Worm (Caenorhabditis elegans) whole organism, L1 larva: ENCODE results near the gene F41B5.12.

Source experiments
- C16A3.4 ChIP-seq: fragments of 150-350 bp; optimal IDR thresholded peaks from 2 replicates; lab custom pipeline; 2014; ENCODE audit warnings: missing biosample characterization, missing genetic modification characterization
- aly-2 ChIP-seq: fragments of 150-350 bp; optimal IDR thresholded peaks from 2 replicates; lab custom pipeline; 2014; ENCODE audit warnings: missing biosample characterization, missing genetic modification characterization
- ceh-63 ChIP-seq: fragments of 200-800 bp; sonication (Bioruptor generic); optimal IDR thresholded peaks from 2 replicates; lab custom pipeline; 2018; ENCODE audit warnings: mild to moderate bottlenecking, missing genetic modification characterization, missing compliant biosample characterization
- ceh-8 ChIP-seq: fragments of 200-800 bp; sonication (Bioruptor generic); optimal IDR thresholded peaks from 2 replicates; lab custom pipeline; 2018; ENCODE audit warnings: mild to moderate bottlenecking, missing genetic modification characterization, moderate library complexity, missing compliant biosample characterization
- ceh-90 ChIP-seq: sonication (generic microtip); optimal IDR thresholded peaks from 2 replicates; lab custom pipeline; 2016; ENCODE audit warnings: missing genetic modification characterization, missing compliant biosample characterization
- ces-1 ChIP-seq: fragments of 150-350 bp; optimal IDR thresholded peaks from 2 replicates; lab custom pipeline; 2014; ENCODE audit warnings: missing biosample characterization, missing genetic modification reagents, missing genetic modification characterization
- dsc-1 ChIP-seq: sonication (generic microtip); optimal IDR thresholded peaks from 2 replicates; lab custom pipeline; 2016; ENCODE audit warnings: mild to moderate bottlenecking, missing genetic modification characterization, missing compliant biosample characterization
- efl-1 ChIP-seq, 4 experiments: fragments of 150-350 bp; optimal IDR thresholded peaks in 3 of 4; peaks in 1 of 4; 1 replicate in 1 of 4; 2 replicates in 3 of 4; lab custom pipeline; 2014; ENCODE audit warnings: missing biosample characterization in 2 of 4, missing genetic modification characterization in 2 of 4, missing genetic modification reagents in 2 of 4
- efl-3 ChIP-seq: fragments of 200-800 bp; sonication (Bioruptor generic); optimal IDR thresholded peaks from 2 replicates; lab custom pipeline; 2018; ENCODE audit warnings: mild to moderate bottlenecking, missing genetic modification characterization, missing compliant biosample characterization
- egl-27 ChIP-seq, 2 experiments: fragments of 150-350 bp in 1 of 2; sonication (generic microtip); optimal IDR thresholded peaks; 3 replicates each; lab custom pipeline; 2017 to 2018; ENCODE audit warnings: missing biosample characterization in 2 of 2, missing genetic modification characterization in 2 of 2, missing genetic modification reagents in 2 of 2
- elt-3 ChIP-seq, 6 experiments: fragments of 150-350 bp in 1 of 6; sonication (generic microtip); optimal IDR thresholded peaks; 2 replicates each; lab custom pipeline; 2017 to 2018; ENCODE audit warnings: missing biosample characterization in 6 of 6, missing genetic modification characterization in 6 of 6, inconsistent platforms in 1 of 6
- ets-5 ChIP-seq: fragments of 200-800 bp; sonication (Bioruptor generic); IDR thresholded peaks from 2 replicates; pipeline ENCODE4 v1.3.6; 2022; ENCODE audit warnings: missing genetic modification characterization, missing compliant biosample characterization
- fkh-10 ChIP-seq: sonication (generic microtip); optimal IDR thresholded peaks from 2 replicates; lab custom pipeline; 2017; ENCODE audit warnings: missing biosample characterization, missing genetic modification reagents, missing genetic modification characterization
- fkh-4 ChIP-seq: sonication (generic microtip); optimal IDR thresholded peaks from 2 replicates; lab custom pipeline; 2016; ENCODE audit warnings: missing compliant biosample characterization, missing genetic modification characterization, borderline replicate concordance
- fkh-8 ChIP-seq: sonication (generic microtip); optimal IDR thresholded peaks from 2 replicates; lab custom pipeline; 2016; ENCODE audit warnings: mild to moderate bottlenecking, missing genetic modification characterization, missing compliant biosample characterization
- fos-1 ChIP-seq: fragments of 150-350 bp; optimal IDR thresholded peaks from 2 replicates; lab custom pipeline; 2014; ENCODE audit warnings: missing biosample characterization, missing genetic modification characterization
- grh-1 ChIP-seq: fragments of 200-800 bp; sonication (Bioruptor generic); IDR thresholded peaks from 2 replicates; pipeline ENCODE4 v1.3.6; 2022; ENCODE audit warnings: missing genetic modification reagents, missing genetic modification characterization, missing compliant biosample characterization
- hpl-2 ChIP-seq: fragments of 150-350 bp; optimal IDR thresholded peaks from 2 replicates; lab custom pipeline; 2014; ENCODE audit warnings: missing biosample characterization, missing genetic modification reagents, missing genetic modification characterization
- isw-1 ChIP-seq: fragments of 200-800 bp; sonication (Bioruptor generic); IDR thresholded peaks from 2 replicates; pipeline ENCODE4 v1.3.6; 2022; ENCODE audit warnings: missing genetic modification characterization, missing compliant biosample characterization
- lin-14 ChIP-seq: fragments of 200-800 bp; sonication (Bioruptor generic); optimal IDR thresholded peaks from 2 replicates; lab custom pipeline; 2018; ENCODE audit warnings: mild to moderate bottlenecking, missing genetic modification characterization, moderate library complexity, missing compliant biosample characterization
- lin-15B ChIP-seq: fragments of 150-350 bp; sonication (generic microtip); optimal IDR thresholded peaks from 3 replicates; lab custom pipeline; 2014; ENCODE audit warnings: missing biosample characterization, missing genetic modification characterization
- lin-39 ChIP-seq: fragments of 150-350 bp; optimal IDR thresholded peaks from 2 replicates; lab custom pipeline; 2014; ENCODE audit warnings: missing biosample characterization, missing genetic modification reagents, missing genetic modification characterization
- lsy-2 ChIP-seq, 2 experiments: fragments of 150-350 bp; optimal IDR thresholded peaks; 2 replicates each; lab custom pipeline; 2014; ENCODE audit warnings: missing biosample characterization in 2 of 2, missing genetic modification characterization in 2 of 2
- nhr-12 ChIP-seq: sonication (generic microtip); optimal IDR thresholded peaks from 2 replicates; lab custom pipeline; 2017; ENCODE audit warnings: missing biosample characterization, missing genetic modification characterization
- nhr-19 ChIP-seq: fragments of 200-800 bp; sonication (Bioruptor generic); conservative IDR thresholded peaks from 2 replicates; pipeline ENCODE4 v1.3.6; 2022; ENCODE audit warnings: missing genetic modification characterization, missing compliant biosample characterization
- nhr-237 ChIP-seq: fragments of 150-350 bp; optimal IDR thresholded peaks from 2 replicates; lab custom pipeline; 2014; ENCODE audit warnings: missing biosample characterization, missing genetic modification characterization
- nhr-28 ChIP-seq: fragments of 150-350 bp; optimal IDR thresholded peaks from 2 replicates; lab custom pipeline; 2014; ENCODE audit warnings: missing biosample characterization, missing genetic modification characterization
- nhr-84 ChIP-seq: sonication (generic microtip); optimal IDR thresholded peaks from 2 replicates; lab custom pipeline; 2017; ENCODE audit warnings: missing biosample characterization, missing genetic modification characterization
- nhr-85 ChIP-seq: sonication (generic microtip); peaks from one replicate; lab custom pipeline; 2016; ENCODE audit warnings: missing genetic modification characterization, inconsistent platforms, missing compliant biosample characterization
- nhr-90 ChIP-seq: sonication (generic microtip); optimal IDR thresholded peaks from 2 replicates; lab custom pipeline; 2016; ENCODE audit warnings: mild to moderate bottlenecking, missing genetic modification characterization, missing compliant biosample characterization; ENCODE audit not compliant: poor library complexity
- pag-3 ChIP-seq: sonication (generic microtip); optimal IDR thresholded peaks from 2 replicates; lab custom pipeline; 2017; ENCODE audit warnings: missing genetic modification characterization, mild to moderate bottlenecking, missing compliant biosample characterization, antibody characterized with exemption, borderline replicate concordance; ENCODE audit not compliant: insufficient read depth
- pax-3 ChIP-seq: fragments of 200-800 bp; sonication (Bioruptor generic); optimal IDR thresholded peaks from 2 replicates; lab custom pipeline; 2018; ENCODE audit warnings: mild to moderate bottlenecking, missing genetic modification characterization, moderate library complexity, missing compliant biosample characterization
- pqm-1 ChIP-seq: sonication (generic microtip); optimal IDR thresholded peaks from 3 replicates; lab custom pipeline; 2017; ENCODE audit warnings: missing biosample characterization, missing genetic modification characterization
- skn-1 ChIP-seq: fragments of 150-350 bp; optimal IDR thresholded peaks from 2 replicates; lab custom pipeline; 2014; ENCODE audit warnings: missing biosample characterization, missing genetic modification characterization
- snpc-4 ChIP-seq: fragments of 150-350 bp; optimal IDR thresholded peaks from 2 replicates; lab custom pipeline; 2014; ENCODE audit warnings: missing biosample characterization, missing genetic modification characterization
- snu-23 ChIP-seq: sonication (generic microtip); optimal IDR thresholded peaks from 2 replicates; lab custom pipeline; 2016; ENCODE audit warnings: missing genetic modification characterization, missing compliant biosample characterization
- sox-4 ChIP-seq: sonication (generic microtip); optimal IDR thresholded peaks from 2 replicates; lab custom pipeline; 2016; ENCODE audit warnings: missing genetic modification characterization, missing compliant biosample characterization
- sup-37 ChIP-seq: fragments of 200-800 bp; sonication (Bioruptor generic); optimal IDR thresholded peaks from 2 replicates; lab custom pipeline; 2018; ENCODE audit warnings: mild to moderate bottlenecking, missing genetic modification characterization, missing compliant biosample characterization
- tbx-2 ChIP-seq: sonication (generic microtip); optimal IDR thresholded peaks from 2 replicates; lab custom pipeline; 2016; ENCODE audit warnings: missing genetic modification characterization, missing compliant biosample characterization
- tlp-1 ChIP-seq: fragments of 150-350 bp; optimal IDR thresholded peaks from 2 replicates; lab custom pipeline; 2014; ENCODE audit warnings: missing biosample characterization, missing genetic modification characterization
- unc-86 ChIP-seq: sonication (generic microtip); optimal IDR thresholded peaks from 2 replicates; lab custom pipeline; 2016; ENCODE audit warnings: missing genetic modification characterization, missing compliant biosample characterization
- unc-98 ChIP-seq: fragments of 200-800 bp; sonication (Bioruptor generic); IDR thresholded peaks from 2 replicates; pipeline ENCODE4 v1.3.6; 2022; ENCODE audit warnings: missing genetic modification characterization, missing compliant biosample characterization
- vab-15 ChIP-seq: sonication (generic microtip); optimal IDR thresholded peaks from 2 replicates; lab custom pipeline; 2017; ENCODE audit warnings: missing genotype, mild to moderate bottlenecking, missing genetic modification characterization, missing compliant biosample characterization
- xbp-1 ChIP-seq: sonication (generic microtip); optimal IDR thresholded peaks from 2 replicates; lab custom pipeline; 2016; ENCODE audit warnings: missing genetic modification characterization, missing compliant biosample characterization
- zag-1 ChIP-seq: fragments of 150-350 bp; optimal IDR thresholded peaks from 2 replicates; lab custom pipeline; 2014; ENCODE audit warnings: missing biosample characterization, missing genetic modification characterization
- ztf-4 ChIP-seq: fragments of 150-350 bp; optimal IDR thresholded peaks from 2 replicates; lab custom pipeline; 2014; ENCODE audit warnings: missing biosample characterization, missing genetic modification characterization

The F41B5.12 gene

ce11 chrV:2264455-2264854 lies 3.7 kb downstream of the F41B5.12 start, which contains the start of gene nhr-183 (continued):
- no peak for TF ChIP-seq egl-27 (tag; optimal IDR thresholded peaks at IDR 0.05; lab: Kevin White, UChicago)
- TF ChIP-seq fos-1 (tag; lab: Kevin White, UChicago), result no peak
- TF ChIP-seq efl-1 (optimal IDR thresholded peaks at IDR 0.05; lab: Kevin White, UChicago), result no peak
- peak in 1 of 2 experiments; percentile 37 for TF ChIP-seq efl-1 (GFP tag; optimal IDR thresholded peaks at IDR 0.05 in 1 of 2; lab: Kevin White, UChicago)
- TF ChIP-seq hpl-2 (GFP tag; lab: Kevin White, UChicago), result no peak
- TF ChIP-seq tlp-1, result no peak
- TF ChIP-seq lin-14 (GFP tag; lab: Kevin White, UChicago), result no peak
- no peak for TF ChIP-seq unc-98 (GFP tag; lab: Robert Waterston, UW)
- TF ChIP-seq fkh-8 (tag; lab: Kevin White, UChicago), result peak; percentile 10
- no peak for TF ChIP-seq zag-1 (tag; lab: Kevin White, UChicago)
- TF ChIP-seq fkh-10 (GFP tag; lab: Kevin White, UChicago), result no peak
- TF ChIP-seq sox-4 (tag; lab: Kevin White, UChicago), result no peak
- TF ChIP-seq nhr-19 (GFP tag; lab: Robert Waterston, UW), result no peak
- no peak for TF ChIP-seq snu-23 (GFP tag; lab: Kevin White, UChicago)
- TF ChIP-seq ceh-63 (GFP tag; lab: Kevin White, UChicago), result no peak
- no peak for TF ChIP-seq isw-1 (GFP tag; lab: Robert Waterston, UW)

- TF ChIP-seq efl-1 (optimal IDR thresholded peaks at IDR 0.05; lab: Kevin White, UChicago) (no peak), efl-1 (GFP tag; optimal IDR thresholded peaks at IDR 0.05 in 1 of 2; lab: Kevin White, UChicago) (peak in 1 of 2 experiments; percentile 88), lin-39 (tag; lab: Kevin White, UChicago) (no peak), dsc-1 (tag; lab: Kevin White, UChicago) (no peak), pqm-1 (tag; lab: Kevin White, UChicago) (no peak), aly-2 (tag; lab: Kevin White, UChicago) (no peak), unc-98 (GFP tag; lab: Robert Waterston, UW) (no peak), nhr-28 (tag; lab: Kevin White, UChicago) (no peak)
- TF ChIP-seq, all 84 proteins: peak for 1
These were observed 4.2 kb downstream of the F41B5.12 start for ce11 chrV:2264925-2265324.

ce11 chrV:2266958-2267357 lies 6.2 kb downstream of the F41B5.12 start, which contains the start of gene nhr-275:
TSS of gene nhr-275 (minus strand) at chrV:2267058.
- no peak for TF ChIP-seq ceh-8 (GFP tag; lab: Kevin White, UChicago)
- no peak for TF ChIP-seq nhr-237 (tag; lab: Kevin White, UChicago)
- no peak for TF ChIP-seq C16A3.4 (tag; lab: Kevin White, UChicago)
- TF ChIP-seq isw-1 (GFP tag; lab: Robert Waterston, UW), result no peak
- TF ChIP-seq nhr-90 (tag; lab: Kevin White, UChicago), result no peak
- TF ChIP-seq vab-15, result no peak
- no peak for TF ChIP-seq efl-3 (GFP tag; lab: Kevin White, UChicago)
- TF ChIP-seq snpc-4, result no peak
- no peak for TF ChIP-seq zag-1 (tag; lab: Kevin White, UChicago)
- TF ChIP-seq pax-3 (tag; lab: Kevin White, UChicago), result no peak
- no peak for TF ChIP-seq nhr-85 (tag; lab: Kevin White, UChicago)
- no peak for TF ChIP-seq nhr-19 (GFP tag; lab: Robert Waterston, UW)
- TF ChIP-seq fkh-8 (tag; lab: Kevin White, UChicago), result no peak
- TF ChIP-seq elt-3 (tag; optimal IDR thresholded peaks at IDR 0.05; lab: Kevin White, UChicago), result no peak
- TF ChIP-seq fkh-4, result no peak

- TF ChIP-seq ztf-4 (tag; lab: Kevin White, UChicago) (no peak), skn-1 (tag; lab: Kevin White, UChicago) (no peak), dsc-1 (tag; lab: Kevin White, UChicago) (no peak), lsy-2 (tag; optimal IDR thresholded peaks at IDR 0.05; lab: Kevin White, UChicago) (no peak), nhr-12 (tag; lab: Kevin White, UChicago) (no peak), pqm-1 (tag; lab: Kevin White, UChicago) (no peak), ceh-90 (no peak), lin-39 (tag; lab: Kevin White, UChicago) (no peak), sup-37 (GFP tag; lab: Kevin White, UChicago) (no peak), pag-3 (tag; lab: Kevin White, UChicago) (no peak), tbx-2 (tag; lab: Kevin White, UChicago) (no peak), unc-86 (tag; lab: Kevin White, UChicago) (no peak), ets-5 (no peak), nhr-84 (tag; lab: Kevin White, UChicago) (no peak), ces-1 (GFP tag; lab: Kevin White, UChicago) (no peak), grh-1 (GFP tag; lab: Robert Waterston, UW) (no peak), xbp-1 (tag; lab: Kevin White, UChicago) (no peak), isw-1 (GFP tag; lab: Robert Waterston, UW) (no peak), lin-15B (tag; lab: Kevin White, UChicago) (no peak)
These were observed 11.0 kb downstream of the F41B5.12 start, which contains the start of gene Y5H2A.1 for ce11 chrV:2271750-2272149. TSS of gene Y5H2A.1 (minus strand) at chrV:2271850.
